Worm (Caenorhabditis elegans): ENCODE measurements around the gene str-255.

str-255 gene

ce11 chrV:2156830-2157229, 6.8 kb downstream of the str-255 start, which contains the start of gene srbc-22:
TSS of gene srbc-22 (plus strand) at chrV:2157130.
- TF ChIP-seq ztf-11 (tag; optimal IDR thresholded peaks at IDR 0.05) (no peak), nhr-23 (tag; optimal IDR thresholded peaks at IDR 0.05) (no peak), jun-1 (tag; optimal IDR thresholded peaks at IDR 0.05) (no peak), nhr-12 (tag; optimal IDR thresholded peaks at IDR 0.05) (no peak), lin-15B (tag; optimal IDR thresholded peaks at IDR 0.05) (no peak), nhr-76 (tag; optimal IDR thresholded peaks at IDR 0.05) (no peak), ZK546.5 (tag; optimal IDR thresholded peaks at IDR 0.05) (no peak), lin-39 (tag; optimal IDR thresholded peaks at IDR 0.05) (no peak), fos-1 (tag; optimal IDR thresholded peaks at IDR 0.05) (no peak), aly-2 (tag; optimal IDR thresholded peaks at IDR 0.05) (no peak), elt-2 (tag; optimal IDR thresholded peaks at IDR 0.05) (no peak), ceh-82 (tag; optimal IDR thresholded peaks at IDR 0.05) (no peak), ceh-9 (tag; optimal IDR thresholded peaks at IDR 0.05) (no peak)

DNA sequence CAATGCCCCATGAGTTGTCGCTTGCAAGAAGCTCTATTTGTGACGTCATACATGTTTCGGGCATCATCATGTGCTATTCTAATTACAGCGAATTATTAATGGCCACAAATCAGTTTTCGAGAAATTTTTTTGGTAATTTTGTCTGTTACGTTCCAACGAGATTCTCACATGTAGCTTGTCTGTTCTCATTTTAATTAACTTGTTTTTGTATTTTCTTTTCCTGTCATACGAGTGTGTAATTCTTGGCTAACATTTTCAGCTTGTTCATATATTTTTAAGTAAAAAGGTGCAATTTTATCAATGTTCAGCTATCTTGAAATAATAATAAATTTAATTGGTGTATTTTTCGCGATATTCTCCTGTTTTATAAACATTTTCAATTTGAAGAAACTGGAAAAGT, 8.4 kb downstream of the str-255 start, which contains the start of gene srbc-21:
Gene srbc-21, plus strand, starts transcription at position 301 of the 400 bp plus-strand sequence.
- TF ChIP-seq nhr-23 (tag; optimal IDR thresholded peaks at IDR 0.05): no peak
- TF ChIP-seq daf-12 (tag; optimal IDR thresholded peaks at IDR 0.05): no peak
- no peak for TF ChIP-seq hmg-11 (tag; optimal IDR thresholded peaks at IDR 0.05)
- no peak for TF ChIP-seq ZK546.5 (tag; optimal IDR thresholded peaks at IDR 0.05)
- no peak for TF ChIP-seq pqm-1 (tag; optimal IDR thresholded peaks at IDR 0.05)
- TF ChIP-seq ceh-16 (tag; optimal IDR thresholded peaks at IDR 0.05): no peak
- no peak for TF ChIP-seq snpc-4 (tag; optimal IDR thresholded peaks at IDR 0.05)
- no peak for TF ChIP-seq ztf-4 (tag; optimal IDR thresholded peaks at IDR 0.05)

DNA sequence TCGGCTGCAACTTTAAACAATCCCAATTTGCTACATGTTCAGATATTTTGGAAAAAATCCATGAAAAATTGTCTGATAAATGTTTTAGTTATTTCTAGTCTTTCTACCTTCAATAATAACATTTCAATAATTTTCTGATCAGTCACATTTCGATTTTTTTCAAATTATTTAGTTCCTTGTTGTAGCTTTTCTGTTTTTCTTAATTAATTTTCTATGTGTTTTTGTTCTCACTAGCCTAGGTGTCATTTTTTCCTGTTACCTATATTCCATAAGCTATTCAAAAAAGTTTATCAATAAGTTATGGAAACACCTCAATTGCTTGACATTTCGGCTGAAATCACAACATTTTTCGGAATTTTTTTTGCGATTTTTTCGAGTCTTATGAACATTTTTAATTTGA, 10.4 kb downstream of the str-255 start, which contains the start of gene srbc-23:
Gene srbc-23, plus strand, starts transcription at position 301 of the 400 bp plus-strand sequence.
- TF ChIP-seq ztf-4 (tag; optimal IDR thresholded peaks at IDR 0.05) (no peak), nhr-23 (tag; optimal IDR thresholded peaks at IDR 0.05) (no peak), zag-1 (tag; optimal IDR thresholded peaks at IDR 0.05) (no peak), unc-62 (GFP tag; optimal IDR thresholded peaks at IDR 0.05) (no peak), nhr-28 (tag; optimal IDR thresholded peaks at IDR 0.05) (no peak), mdl-1 (tag; optimal IDR thresholded peaks at IDR 0.05) (no peak), elt-2 (tag; optimal IDR thresholded peaks at IDR 0.05) (no peak), mml-1 (tag; optimal IDR thresholded peaks at IDR 0.05) (no peak), egl-5 (tag; optimal IDR thresholded peaks at IDR 0.05) (no peak), ZK546.5 (tag; optimal IDR thresholded peaks at IDR 0.05) (no peak), fkh-2 (tag; optimal IDR thresholded peaks at IDR 0.05) (no peak), lin-15B (tag; optimal IDR thresholded peaks at IDR 0.05) (no peak), tbx-2 (tag; optimal IDR thresholded peaks at IDR 0.05) (no peak), aly-2 (tag; optimal IDR thresholded peaks at IDR 0.05) (no peak), R02D3.7 (tag; optimal IDR thresholded peaks at IDR 0.05) (no peak), nhr-25 (tag; optimal IDR thresholded peaks at IDR 0.05) (no peak), pqm-1 (tag; optimal IDR thresholded peaks at IDR 0.05) (no peak)

- no peak for TF ChIP-seq ama-1 (optimal IDR thresholded peaks at IDR 0.05)
- no peak for TF ChIP-seq ZK546.5 (tag; optimal IDR thresholded peaks at IDR 0.05)
- TF ChIP-seq nhr-237 (tag; optimal IDR thresholded peaks at IDR 0.05): no peak
- no peak for TF ChIP-seq unc-62 (GFP tag; optimal IDR thresholded peaks at IDR 0.05)
- TF ChIP-seq hmg-11 (tag; optimal IDR thresholded peaks at IDR 0.05): no peak
- TF ChIP-seq nhr-67 (tag; optimal IDR thresholded peaks at IDR 0.05): no peak
These were observed 12.2 kb downstream of the str-255 start, which contains the start of gene srbc-24 for ce11 chrV:2151458-2151857. TSS of gene srbc-24 (plus strand) at chrV:2151758.

- TF ChIP-seq tbx-2 (tag; optimal IDR thresholded peaks at IDR 0.05): no peak
- no peak for TF ChIP-seq mdl-1 (tag; optimal IDR thresholded peaks at IDR 0.05)
- TF ChIP-seq egl-5 (tag; optimal IDR thresholded peaks at IDR 0.05): no peak
- no peak for TF ChIP-seq nhr-11 (tag; optimal IDR thresholded peaks at IDR 0.05)
- no peak for TF ChIP-seq hmg-11 (tag; optimal IDR thresholded peaks at IDR 0.05)
These were observed 12.8 kb downstream of the str-255 start, which contains the start of gene C45H4.13 for ce11 chrV:2150876-2151275. TSS of gene C45H4.13 (minus strand) at chrV:2150976.

DNA sequence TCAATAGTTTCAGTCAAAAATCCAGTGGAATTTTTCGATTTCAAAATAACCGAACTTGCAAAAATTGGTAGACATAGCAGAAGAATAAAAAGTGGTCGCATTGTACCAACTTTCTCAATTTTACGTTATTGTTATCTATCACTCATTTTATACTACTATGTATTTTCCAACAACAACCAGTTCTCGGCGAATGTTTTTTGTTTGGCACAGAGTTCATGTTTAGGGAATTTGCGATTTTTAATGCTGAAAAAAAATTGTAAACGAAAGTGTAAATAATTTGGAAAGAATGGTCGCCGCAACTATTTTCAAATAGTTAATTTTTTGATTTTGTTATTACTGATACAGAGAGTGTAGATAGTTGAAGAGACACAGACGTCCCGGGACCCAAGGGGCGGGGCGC, 14.2 kb downstream of the str-255 start, which contains the start of gene C45H4.21:
Gene C45H4.21, minus strand, starts transcription at position 101 of the 400 bp plus-strand sequence.
- no peak for TF ChIP-seq unc-62 (GFP tag; optimal IDR thresholded peaks at IDR 0.05)
